Worm (Caenorhabditis elegans): ENCODE data around the gene fkh-5.

DNA sequence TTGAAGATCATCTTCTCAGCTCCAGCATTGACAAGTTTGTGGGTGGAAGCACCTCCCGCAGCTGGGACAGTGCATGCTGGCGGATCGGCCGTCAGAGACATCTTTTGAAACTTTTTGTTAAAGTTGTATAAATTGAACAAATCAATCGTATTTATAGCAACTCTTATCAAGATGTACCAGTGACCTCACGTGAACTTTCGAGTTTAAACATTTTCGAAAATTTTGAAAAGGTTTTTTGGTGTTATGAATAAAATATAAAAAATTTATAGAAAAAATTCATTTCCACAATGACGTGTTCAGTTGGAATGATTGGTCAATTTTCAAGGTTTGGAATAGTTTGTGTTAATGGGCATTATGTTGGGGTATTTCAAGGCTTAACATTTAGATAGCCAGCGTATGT lies 24.2 kb downstream of the fkh-5 start, which contains the start of the genes msd-4 and C35D10.3:
- TF ChIP-seq ztf-11 (tag; optimal IDR thresholded peaks at IDR 0.05) (no peak), unc-62 (GFP tag; optimal IDR thresholded peaks at IDR 0.05) (no peak), ham-2 (GFP tag; optimal IDR thresholded peaks at IDR 0.05) (no peak), nhr-12 (tag; optimal IDR thresholded peaks at IDR 0.05) (no peak), elt-1 (tag; optimal IDR thresholded peaks at IDR 0.05; ENCODE audit: borderline replicate concordance, insufficient read depth) (no peak), pha-4 (tag; optimal IDR thresholded peaks at IDR 0.05) (no peak), nhr-28 (tag; optimal IDR thresholded peaks at IDR 0.05) (no peak), zip-8 (tag; optimal IDR thresholded peaks at IDR 0.05) (no peak), lin-13 (tag; optimal IDR thresholded peaks at IDR 0.05) (no peak), snpc-4 (tag; optimal IDR thresholded peaks at IDR 0.05) (no peak), lsy-2 (tag; optimal IDR thresholded peaks at IDR 0.05) (no peak), unc-120 (tag; optimal IDR thresholded peaks at IDR 0.05; ENCODE audit: poor library complexity, severe bottlenecking) (no peak)

All from whole organism, mixed stage, embryonic.